Fruit fly (Drosophila melanogaster) whole organism, wandering third instar larva: Measurements from ENCODE around the gene mwh.

ENCODE experiments used
- Abd-B ChIP-seq: fragments of >200 bp; optimal IDR thresholded peaks from 2 replicates; lab custom pipeline; 2017; ENCODE audit warnings: missing biosample characterization, missing genetic modification characterization
- Dif ChIP-seq: fragments of 200-275, 200-300 bp; sonication (Bioruptor generic); optimal IDR thresholded peaks from 2 replicates; lab custom pipeline; 2018; ENCODE audit warnings: missing biosample characterization, missing genetic modification characterization; ENCODE audit not compliant: partially characterized antibody
- GATAd ChIP-seq: sonication (Bioruptor generic); optimal IDR thresholded peaks from 2 replicates; lab custom pipeline; 2016; ENCODE audit warnings: missing biosample characterization, missing genetic modification characterization
- Hnf4 ChIP-seq: fragments of 200-800 bp; sonication (Bioruptor generic); optimal IDR thresholded peaks from 2 replicates; lab custom pipeline; 2016; ENCODE audit warnings: missing biosample characterization, mild to moderate bottlenecking, missing genetic modification characterization
- N ChIP-seq: fragments of >200 bp; optimal IDR thresholded peaks from 2 replicates; lab custom pipeline; 2018; ENCODE audit warnings: missing biosample characterization, missing external identifiers, missing genetic modification characterization
- OdsH ChIP-seq: fragments of 200-800 bp; sonication (Bioruptor generic); optimal IDR thresholded peaks from 2 replicates; lab custom pipeline; 2016; ENCODE audit warnings: missing biosample characterization, mild to moderate bottlenecking, missing genetic modification characterization
- Vsx2 ChIP-seq: fragments of 200-300, 225-300 bp; sonication (Bioruptor generic); optimal IDR thresholded peaks from 2 replicates; lab custom pipeline; 2018; ENCODE audit warnings: missing biosample characterization, missing genetic modification characterization; ENCODE audit not compliant: partially characterized antibody
- foxo ChIP-seq, 2 experiments: fragments of 200-800 bp; sonication (Bioruptor generic); optimal IDR thresholded peaks; 2 replicates in 1 of 2; 3 replicates in 1 of 2; lab custom pipeline; 2016 to 2017; ENCODE audit warnings: missing biosample characterization in 2 of 2, missing genetic modification characterization in 2 of 2
- pan ChIP-seq: fragments of >200 bp; optimal IDR thresholded peaks from 2 replicates; lab custom pipeline; 2017
- tai ChIP-seq: sonication (Bioruptor generic); optimal IDR thresholded peaks from 2 replicates; lab custom pipeline; 2016; ENCODE audit warnings: missing biosample characterization, missing genetic modification characterization

dm6 chr3L:1280890-1281622 lies 80.5 kb downstream of the mwh start:
- TF ChIP-seq GATAd (GFP tag; lab: Kevin White, UChicago), result no peak
- TF ChIP-seq Abd-B (GFP tag; lab: Kevin White, UChicago), result no peak
- TF ChIP-seq OdsH (GFP tag; lab: Kevin White, UChicago), result no peak
- no peak for TF ChIP-seq Hnf4
- no peak for TF ChIP-seq pan (lab: Kevin White, UChicago)
- no peak for TF ChIP-seq tai (GFP tag; lab: Kevin White, UChicago)
- no peak for TF ChIP-seq Dif (GFP tag; lab: Kevin White, UChicago)
- TF ChIP-seq Vsx2 (GFP tag; lab: Kevin White, UChicago), result no peak
- TF ChIP-seq foxo (GFP tag; optimal IDR thresholded peaks at IDR 0.05; lab: Kevin White, UChicago), result no peak
- no peak for TF ChIP-seq N
